Fruit fly (Drosophila melanogaster) whole organism, prepupa: Measurements from ENCODE around the gene Scsalpha2.

ENCODE experiments used
- CG15336 ChIP-seq: fragments of 200-800 bp; sonication (Bioruptor generic); IDR thresholded peaks from 2 replicates; pipeline ENCODE4 v1.3.6; 2022; ENCODE audit warnings: missing biosample characterization, missing genetic modification characterization
- CG16779 ChIP-seq: fragments of 200-800 bp; sonication (Bioruptor generic); optimal IDR thresholded peaks from 3 replicates; lab custom pipeline; 2017; ENCODE audit warnings: missing biosample characterization, mild to moderate bottlenecking, missing genetic modification characterization
- CG3032 ChIP-seq: fragments of 200-800 bp; optimal IDR thresholded peaks from 2 replicates; lab custom pipeline; 2019; ENCODE audit warnings: missing biosample characterization, mild to moderate bottlenecking, missing genetic modification characterization, moderate library complexity
- CG8632 ChIP-seq: fragments of 200-800 bp; sonication (Bioruptor generic); optimal IDR thresholded peaks from 3 replicates; lab custom pipeline; 2016; ENCODE audit warnings: missing biosample characterization, missing genetic modification characterization
- Eip93F ChIP-seq: fragments of 200-800 bp; sonication (Bioruptor generic); optimal IDR thresholded peaks from 2 replicates; lab custom pipeline; 2016; ENCODE audit warnings: missing biosample characterization, mild to moderate bottlenecking, missing genetic modification characterization

DNA sequence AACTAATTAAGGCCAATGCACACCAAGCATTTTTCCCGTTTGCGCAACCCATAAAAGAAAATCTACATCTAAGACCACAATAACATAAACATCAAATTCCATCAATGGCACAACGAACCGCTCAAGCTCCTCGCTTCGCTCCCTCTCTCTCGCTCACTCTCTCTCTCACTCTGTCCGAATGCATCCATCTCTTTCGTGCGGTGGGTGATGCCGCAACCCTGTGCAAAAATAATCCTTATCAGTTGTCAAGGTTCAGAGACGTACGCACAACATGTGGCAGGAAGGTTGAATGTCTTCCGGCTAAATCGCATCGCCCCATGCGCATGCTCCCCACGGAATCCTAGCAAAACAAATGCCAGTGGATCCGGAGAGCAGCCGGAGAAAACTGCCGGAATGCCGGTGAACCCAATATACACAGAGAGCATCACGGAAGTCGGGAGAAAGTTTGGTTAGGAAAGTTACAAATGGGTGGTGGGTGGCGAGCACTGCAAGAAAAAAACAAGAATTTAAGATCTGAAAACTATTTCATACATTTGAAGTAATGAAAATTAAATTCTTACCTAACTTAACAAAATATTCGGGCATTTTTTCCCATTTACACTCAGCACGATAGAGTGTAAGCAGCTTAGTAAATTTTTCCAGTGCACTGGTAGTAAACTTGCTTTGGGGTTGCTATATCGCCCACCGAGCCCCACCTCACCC, 36.0 kb upstream of the Scsalpha2 start:
- TF ChIP-seq CG8632: peak; percentile 69
- TF ChIP-seq CG16779 (tag; lab: Kevin White, UChicago): peak; percentile 77
- TF ChIP-seq CG15336 (GFP tag; lab: Robert Waterston, UW): peak; percentile 89
- TF ChIP-seq CG3032 (tag; lab: Kevin White, UChicago): peak; percentile 84
- no peak for TF ChIP-seq Eip93F (GFP tag; lab: Kevin White, UChicago)
